Fruit fly (Drosophila melanogaster) whole organism, prepupa: ENCODE results near the gene CG31274.

Source experiments
- Blimp-1 ChIP-seq: fragments of 200-800 bp; sonication (Bioruptor generic); optimal IDR thresholded peaks from 3 replicates; lab custom pipeline; 2017; ENCODE audit warnings: missing biosample characterization, missing genetic modification characterization, mild to moderate bottlenecking, moderate library complexity, missing genetic modification reagents
- CG10631 ChIP-seq: fragments of 200-800 bp; sonication (Bioruptor generic); optimal IDR thresholded peaks from 2 replicates; lab custom pipeline; 2016; ENCODE audit warnings: missing biosample characterization, missing genetic modification characterization
- CG10669 ChIP-seq: fragments of 200-800 bp; sonication (Bioruptor generic); optimal IDR thresholded peaks from 3 replicates; lab custom pipeline; 2018; ENCODE audit warnings: missing biosample characterization, mild to moderate bottlenecking, missing genetic modification characterization, moderate library complexity
- CG11294 ChIP-seq: fragments of 200-800 bp; sonication (Bioruptor generic); IDR thresholded peaks from 2 replicates; pipeline ENCODE4 v1.3.6; 2022; ENCODE audit warnings: missing biosample characterization, missing genetic modification characterization
- CG11762 ChIP-seq: fragments of 200-800 bp; sonication (Bioruptor generic); optimal IDR thresholded peaks from 3 replicates; lab custom pipeline; 2016; ENCODE audit warnings: missing biosample characterization, missing genetic modification characterization; ENCODE audit not compliant: insufficient read depth
- CG11902 ChIP-seq: fragments of 200-800 bp; sonication (Bioruptor generic); optimal IDR thresholded peaks from 3 replicates; lab custom pipeline; 2016; ENCODE audit warnings: missing biosample characterization, missing genetic modification characterization
- CG15336 ChIP-seq: fragments of 200-800 bp; sonication (Bioruptor generic); IDR thresholded peaks from 2 replicates; pipeline ENCODE4 v1.3.6; 2022; ENCODE audit warnings: missing biosample characterization, missing genetic modification characterization
- CG1621 ChIP-seq: fragments of 200-800 bp; sonication (Bioruptor generic); optimal IDR thresholded peaks from 3 replicates; lab custom pipeline; 2018; ENCODE audit warnings: missing biosample characterization, mild to moderate bottlenecking, missing genetic modification characterization
- CG16779 ChIP-seq: fragments of 200-800 bp; sonication (Bioruptor generic); optimal IDR thresholded peaks from 3 replicates; lab custom pipeline; 2017; ENCODE audit warnings: missing biosample characterization, mild to moderate bottlenecking, missing genetic modification characterization
- CG3032 ChIP-seq: fragments of 200-800 bp; optimal IDR thresholded peaks from 2 replicates; lab custom pipeline; 2019; ENCODE audit warnings: missing biosample characterization, mild to moderate bottlenecking, missing genetic modification characterization, moderate library complexity
- CG31627 ChIP-seq: fragments of 200-800 bp; sonication (Bioruptor generic); optimal IDR thresholded peaks from 3 replicates; lab custom pipeline; 2016; ENCODE audit warnings: missing biosample characterization, missing genetic modification characterization
- CG32006 ChIP-seq: fragments of 200-800 bp; sonication (Bioruptor generic); optimal IDR thresholded peaks from 3 replicates; lab custom pipeline; 2017; ENCODE audit warnings: missing biosample characterization, mild to moderate bottlenecking, missing genetic modification characterization
- CG34406 ChIP-seq: fragments of 200-800 bp; sonication (Bioruptor generic); optimal IDR thresholded peaks from 3 replicates; lab custom pipeline; 2016; ENCODE audit warnings: missing biosample characterization, missing genetic modification characterization
- CG3919 ChIP-seq: fragments of 200-800 bp; sonication (Bioruptor generic); optimal IDR thresholded peaks from 3 replicates; lab custom pipeline; 2016; ENCODE audit warnings: missing biosample characterization, missing genetic modification characterization
- CG6792 ChIP-seq: fragments of 200-800 bp; sonication (Bioruptor generic); optimal IDR thresholded peaks from 3 replicates; lab custom pipeline; 2016; ENCODE audit warnings: missing biosample characterization, missing genetic modification characterization
- CG7368 ChIP-seq: fragments of 200-800 bp; sonication (Bioruptor generic); optimal IDR thresholded peaks from 3 replicates; lab custom pipeline; 2016; ENCODE audit warnings: missing biosample characterization, missing genetic modification characterization
- CG8319 ChIP-seq: fragments of 200-800 bp; sonication (Bioruptor generic); optimal IDR thresholded peaks from 3 replicates; lab custom pipeline; 2016; ENCODE audit warnings: missing biosample characterization, missing genetic modification characterization
- CG8632 ChIP-seq: fragments of 200-800 bp; sonication (Bioruptor generic); optimal IDR thresholded peaks from 3 replicates; lab custom pipeline; 2016; ENCODE audit warnings: missing biosample characterization, missing genetic modification characterization
- CG9139 ChIP-seq: fragments of 200-800 bp; sonication (Bioruptor generic); optimal IDR thresholded peaks from 3 replicates; lab custom pipeline; 2017; ENCODE audit warnings: missing biosample characterization, mild to moderate bottlenecking, missing genetic modification characterization
- Eip75B ChIP-seq: fragments of 200-800 bp; sonication (Bioruptor generic); optimal IDR thresholded peaks from 3 replicates; lab custom pipeline; 2016; ENCODE audit warnings: missing biosample characterization, missing genetic modification characterization
- Eip78C ChIP-seq: fragments of 200-800 bp; sonication (Bioruptor generic); peaks from one replicate; lab custom pipeline; 2016; ENCODE audit warnings: missing biosample characterization, missing genetic modification characterization
- Eip93F ChIP-seq: fragments of 200-800 bp; sonication (Bioruptor generic); optimal IDR thresholded peaks from 2 replicates; lab custom pipeline; 2016; ENCODE audit warnings: missing biosample characterization, mild to moderate bottlenecking, missing genetic modification characterization
- Ets21C ChIP-seq: fragments of 200-800 bp; sonication (Bioruptor generic); optimal IDR thresholded peaks from 3 replicates; lab custom pipeline; 2016; ENCODE audit warnings: missing biosample characterization, missing genetic modification characterization
- Gug ChIP-seq: fragments of 200-800 bp; sonication (Bioruptor generic); IDR thresholded peaks from 2 replicates; pipeline ENCODE4 v1.3.6; 2022; ENCODE audit warnings: missing biosample characterization, missing genetic modification characterization
- Hr38 ChIP-seq: sonication (Bioruptor generic); optimal IDR thresholded peaks from 2 replicates; lab custom pipeline; 2016; ENCODE audit warnings: missing biosample characterization, missing genetic modification characterization
- Hr39 ChIP-seq: fragments of 200-800 bp; sonication (Bioruptor generic); optimal IDR thresholded peaks from 2 replicates; lab custom pipeline; 2016; ENCODE audit warnings: missing biosample characterization, missing genetic modification characterization
- Hr4 ChIP-seq: fragments of 200-800 bp; sonication (Bioruptor generic); optimal IDR thresholded peaks from 3 replicates; lab custom pipeline; 2016; ENCODE audit warnings: missing biosample characterization, missing genetic modification characterization
- Lpt ChIP-seq: fragments of 200-800 bp; sonication (Bioruptor generic); optimal IDR thresholded peaks from 3 replicates; lab custom pipeline; 2016; ENCODE audit warnings: missing biosample characterization, missing genetic modification characterization
- Met ChIP-seq: fragments of 200-800 bp; sonication (Bioruptor generic); optimal IDR thresholded peaks from 3 replicates; lab custom pipeline; 2016; ENCODE audit warnings: missing biosample characterization, missing genetic modification characterization
- Sox14 ChIP-seq: fragments of 200-800 bp; sonication (Bioruptor generic); optimal IDR thresholded peaks from 3 replicates; lab custom pipeline; 2016; ENCODE audit warnings: missing biosample characterization, missing genetic modification characterization
- achi ChIP-seq: fragments of 200-800 bp; sonication (Bioruptor generic); optimal IDR thresholded peaks from 3 replicates; lab custom pipeline; 2016; ENCODE audit warnings: missing biosample characterization, missing genetic modification characterization
- acj6 ChIP-seq: fragments of 200-800 bp; sonication (Bioruptor generic); optimal IDR thresholded peaks from 3 replicates; lab custom pipeline; 2016; ENCODE audit warnings: missing biosample characterization, missing genetic modification characterization
- cyc ChIP-seq: fragments of 200-800 bp; sonication (Bioruptor generic); optimal IDR thresholded peaks from 3 replicates; lab custom pipeline; 2016; ENCODE audit warnings: missing biosample characterization, missing genetic modification characterization
- dac ChIP-seq: fragments of 200-800 bp; sonication (Bioruptor generic); optimal IDR thresholded peaks from 2 replicates; lab custom pipeline; 2017; ENCODE audit warnings: missing biosample characterization, mild to moderate bottlenecking, missing genetic modification characterization
- dsx ChIP-seq: fragments of 200-800 bp; optimal IDR thresholded peaks from 3 replicates; lab custom pipeline; 2019; ENCODE audit warnings: missing biosample characterization, mild to moderate bottlenecking, missing genetic modification characterization, moderate library complexity; ENCODE audit not compliant: poor library complexity, severe bottlenecking
- esn ChIP-seq: fragments of 200-800 bp; sonication (Bioruptor generic); optimal IDR thresholded peaks from 2 replicates; lab custom pipeline; 2016; ENCODE audit warnings: missing biosample characterization, mild to moderate bottlenecking, missing genetic modification characterization, moderate library complexity
- fd85E ChIP-seq: fragments of 200-800 bp; sonication (Bioruptor generic); optimal IDR thresholded peaks from 3 replicates; lab custom pipeline; 2016; ENCODE audit warnings: missing biosample characterization, missing genetic modification characterization
- salr ChIP-seq, 2 experiments: fragments of 200-800 bp; sonication (Bioruptor generic); optimal IDR thresholded peaks; 3 replicates each; lab custom pipeline; 2016 to 2018; ENCODE audit warnings: missing biosample characterization in 2 of 2, missing genetic modification characterization in 2 of 2, mild to moderate bottlenecking in 1 of 2
- spab ChIP-seq: fragments of 200-800 bp; sonication (Bioruptor generic); optimal IDR thresholded peaks from 2 replicates; lab custom pipeline; 2017; ENCODE audit warnings: missing biosample characterization, mild to moderate bottlenecking, missing genetic modification characterization, missing genetic modification reagents
- svp ChIP-seq: fragments of 200-800 bp; sonication (Bioruptor generic); peaks from one replicate; lab custom pipeline; 2016; ENCODE audit warnings: missing biosample characterization, missing genetic modification characterization
- topi ChIP-seq: fragments of 200-800 bp; sonication (Bioruptor generic); optimal IDR thresholded peaks from 3 replicates; lab custom pipeline; 2016; ENCODE audit warnings: missing biosample characterization, missing genetic modification characterization
- vri ChIP-seq: fragments of 200-800 bp; sonication (Bioruptor generic); optimal IDR thresholded peaks from 3 replicates; lab custom pipeline; 2016; ENCODE audit warnings: missing biosample characterization, mild to moderate bottlenecking, missing genetic modification characterization

The CG31274 gene

DNA sequence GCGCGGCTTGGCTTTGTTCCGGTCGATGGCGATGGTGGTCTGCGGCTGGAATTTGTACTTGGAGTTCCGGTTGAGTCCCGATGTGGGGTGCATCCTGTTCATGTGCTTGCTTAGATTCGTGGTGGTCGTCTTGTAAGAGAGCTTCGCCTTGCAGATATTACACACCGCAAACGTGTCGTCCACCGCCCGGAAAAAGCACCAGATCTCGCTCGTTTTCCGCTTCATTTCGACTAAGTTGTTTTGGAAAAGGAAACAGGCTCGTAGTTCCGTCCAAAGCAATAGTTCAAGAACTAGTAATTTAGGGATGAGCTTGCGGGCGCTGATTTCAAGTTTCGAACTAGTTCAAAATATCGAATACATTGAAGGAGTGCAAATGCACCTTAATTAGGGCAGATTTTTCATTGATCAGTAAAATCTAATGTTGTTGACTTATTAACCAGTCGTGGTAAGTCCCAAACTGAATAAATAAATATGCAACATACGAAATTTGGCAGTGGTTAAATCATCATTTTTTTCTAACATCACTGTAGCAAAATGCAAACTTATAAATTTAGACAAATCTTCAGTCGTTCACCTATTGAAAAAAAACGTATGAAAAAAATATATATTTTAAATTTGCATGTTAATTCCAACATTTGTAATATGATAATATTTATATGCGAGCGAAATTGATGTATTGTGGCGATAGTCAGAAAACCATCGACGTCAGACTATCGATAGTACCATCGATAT, 50.2 kb downstream of the CG31274 start, which contains the start of the genes bdwf and Patr-1:
Gene bdwf, minus strand, starts transcription at position 299 of the 732 bp plus-strand sequence.
Gene Patr-1, plus strand, starts transcription at position 727 of the 732 bp plus-strand sequence.
- TF ChIP-seq fd85E (GFP tag; lab: Kevin White, UChicago) (no peak), Eip78C (GFP tag; lab: Kevin White, UChicago) (no peak), CG31627 (GFP tag; lab: Kevin White, UChicago) (peak; percentile 8), CG15336 (GFP tag; lab: Robert Waterston, UW) (no peak), dsx (GFP tag; lab: Kevin White, UChicago) (no peak), CG6792 (GFP tag; lab: Kevin White, UChicago) (no peak), CG3032 (tag; lab: Kevin White, UChicago) (peak; percentile 24), Lpt (GFP tag; lab: Kevin White, UChicago) (no peak), esn (peak; percentile 58), CG8632 (GFP tag; lab: Kevin White, UChicago) (no peak), Hr38 (GFP tag; lab: Kevin White, UChicago) (no peak), dac (GFP tag; lab: Kevin White, UChicago) (no peak), CG16779 (tag; lab: Kevin White, UChicago) (no peak), vri (no peak), Eip75B (GFP tag; lab: Kevin White, UChicago) (no peak), svp (GFP tag; lab: Kevin White, UChicago) (no peak), CG32006 (GFP tag; lab: Kevin White, UChicago) (no peak), achi (peak; percentile 99), spab (GFP tag; lab: Kevin White, UChicago) (no peak), Sox14 (peak; percentile 29), Hr39 (no peak), Hr4 (GFP tag; lab: Kevin White, UChicago) (no peak), Eip93F (GFP tag; lab: Kevin White, UChicago) (no peak), CG3919 (GFP tag; lab: Kevin White, UChicago) (no peak), CG10631 (peak; percentile 54), cyc (peak; percentile 28), CG10669 (GFP tag; lab: Kevin White, UChicago) (no peak), CG7368 (GFP tag; lab: Kevin White, UChicago) (no peak), topi (no peak), CG8319 (GFP tag; lab: Kevin White, UChicago) (peak; percentile 9), Blimp-1 (GFP tag; lab: Kevin White, UChicago) (no peak), CG11902 (GFP tag; lab: Kevin White, UChicago) (no peak), CG11294 (GFP tag; lab: Robert Waterston, UW) (no peak), Met (GFP tag; lab: Kevin White, UChicago) (no peak), CG34406 (no peak), acj6 (GFP tag; lab: Kevin White, UChicago) (no peak), CG1621 (no peak), CG9139 (GFP tag; lab: Kevin White, UChicago) (no peak), Ets21C (no peak)

DNA sequence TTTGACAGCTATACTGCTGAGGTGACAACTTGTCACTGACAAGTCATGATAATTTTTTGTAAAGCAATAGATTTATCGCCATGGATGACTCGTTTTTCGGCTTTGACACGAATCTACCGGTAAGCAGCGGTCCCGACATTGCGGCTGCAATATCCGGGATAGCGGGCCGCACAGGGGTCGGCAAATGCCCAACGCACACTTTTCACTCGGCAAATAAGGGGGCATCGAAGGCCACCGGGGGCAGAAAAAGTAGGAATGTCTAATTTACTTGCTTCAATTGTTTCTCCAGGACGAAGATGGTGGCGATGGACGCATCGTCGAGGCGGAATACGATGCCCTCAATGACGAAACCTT, 50.7 kb downstream of the CG31274 start:
- TF ChIP-seq CG8632 (GFP tag; lab: Kevin White, UChicago) = no peak
- TF ChIP-seq CG11294 (GFP tag; lab: Robert Waterston, UW) = no peak
- TF ChIP-seq salr (GFP tag; optimal IDR thresholded peaks at IDR 0.05; lab: Kevin White, UChicago) = no peak
- TF ChIP-seq esn = no peak
- TF ChIP-seq Gug = no peak
- no peak for TF ChIP-seq CG11762 (GFP tag; lab: Kevin White, UChicago)
- no peak for TF ChIP-seq Lpt (GFP tag; lab: Kevin White, UChicago)
- no peak for TF ChIP-seq CG34406
- TF ChIP-seq CG10669 (GFP tag; lab: Kevin White, UChicago) = no peak
- TF ChIP-seq topi = no peak
- no peak for TF ChIP-seq dsx (GFP tag; lab: Kevin White, UChicago)
